Fruit fly (Drosophila melanogaster): ENCODE data around the gene CG15308.

- no peak for TF ChIP-seq h (optimal IDR thresholded peaks at IDR 0.05)
- no peak for TF ChIP-seq insv (optimal IDR thresholded peaks at IDR 0.05)
- TF ChIP-seq ttk (optimal IDR thresholded peaks at IDR 0.05): no peak
- no peak for TF ChIP-seq Sin3A (optimal IDR thresholded peaks at IDR 0.05)
- TF ChIP-seq Myc (optimal IDR thresholded peaks at IDR 0.05): no peak
- no peak for TF ChIP-seq psq (optimal IDR thresholded peaks at IDR 0.05)
These were observed 6.8 kb downstream of the CG15308 start, which contains the start of gene Ypel for dm6 chrX:10212118-10212517.
